Fruit fly (Drosophila melanogaster) whole organism, embryonic: ENCODE data around the gene Cand1.

ENCODE experiments used
- ATbp ChIP-seq: fragments of 200-800 bp; sonication (Bioruptor generic); optimal IDR thresholded peaks from 2 replicates; lab custom pipeline; 2017; ENCODE audit warnings: missing biosample characterization, mild to moderate bottlenecking, missing genetic modification characterization, missing genetic modification reagents
- Bgb ChIP-seq: fragments of 200-800 bp; sonication (Bioruptor generic); IDR thresholded peaks from 2 replicates; pipeline ENCODE4 v1.3.6; 2022; ENCODE audit warnings: missing biosample characterization, missing genetic modification characterization; ENCODE audit not compliant: partially characterized antibody
- CG10267 ChIP-seq: fragments of 200-800 bp; sonication (Bioruptor generic); optimal IDR thresholded peaks from 2 replicates; lab custom pipeline; 2018; ENCODE audit warnings: missing biosample characterization, mild to moderate bottlenecking, missing genetic modification characterization, moderate library complexity
- CG10979 ChIP-seq: fragments of 200-800 bp; sonication (Bioruptor generic); optimal IDR thresholded peaks from 2 replicates; lab custom pipeline; 2018; ENCODE audit warnings: missing biosample characterization, mild to moderate bottlenecking, missing genetic modification characterization, moderate library complexity
- CG11085 ChIP-seq: fragments of 200-800 bp; sonication (Bioruptor generic); IDR thresholded peaks from 2 replicates; pipeline ENCODE4 v1.3.6; 2022; ENCODE audit warnings: missing biosample characterization, missing genetic modification characterization
- CG12659 ChIP-seq: fragments of 200-800 bp; sonication (Bioruptor generic); optimal IDR thresholded peaks from 3 replicates; lab custom pipeline; 2017; ENCODE audit warnings: mild to moderate bottlenecking, missing biosample characterization, missing genetic modification reagents, missing genetic modification characterization
- CG13424 ChIP-seq: fragments of 200-800 bp; sonication (Bioruptor generic); optimal IDR thresholded peaks from 2 replicates; lab custom pipeline; 2019; ENCODE audit warnings: missing biosample characterization, mild to moderate bottlenecking, missing genetic modification characterization, moderate library complexity
- CG2120 ChIP-seq: fragments of 200-800 bp; sonication (Bioruptor generic); optimal IDR thresholded peaks from 3 replicates; lab custom pipeline; 2016; ENCODE audit warnings: missing biosample characterization, missing genetic modification characterization
- CG2712 ChIP-seq: fragments of 200-800 bp; optimal IDR thresholded peaks from 3 replicates; lab custom pipeline; 2019; ENCODE audit warnings: missing biosample characterization, mild to moderate bottlenecking, missing genetic modification characterization, moderate library complexity
- CG30403 ChIP-seq: fragments of 200-800 bp; sonication (Bioruptor generic); optimal IDR thresholded peaks from 3 replicates; lab custom pipeline; 2016; ENCODE audit warnings: missing biosample characterization, missing genetic modification characterization
- CG31441 ChIP-seq: fragments of 200-800 bp; sonication (Bioruptor generic); IDR thresholded peaks from 2 replicates; pipeline ENCODE4 v1.3.6; 2022; ENCODE audit warnings: missing biosample characterization, missing genetic modification characterization
- CG32532 ChIP-seq: fragments of 200-800 bp; sonication (Bioruptor generic); IDR thresholded peaks from 2 replicates; pipeline ENCODE4 v1.3.6; 2022; ENCODE audit warnings: missing biosample characterization, missing genetic modification characterization
- CG7839 ChIP-seq: fragments of 200-800 bp; sonication (Bioruptor generic); optimal IDR thresholded peaks from 3 replicates; lab custom pipeline; 2018; ENCODE audit warnings: missing biosample characterization, mild to moderate bottlenecking, missing genetic modification characterization, moderate library complexity
- Dek ChIP-seq: fragments of 200-800 bp; sonication (Bioruptor generic); optimal IDR thresholded peaks from 3 replicates; lab custom pipeline; 2019; ENCODE audit warnings: missing biosample characterization, mild to moderate bottlenecking, missing genetic modification characterization, moderate library complexity
- Doc3 ChIP-seq: fragments of 200-800 bp; sonication (Bioruptor generic); IDR thresholded peaks from 3 replicates; pipeline ENCODE4 v1.3.6; 2022; ENCODE audit warnings: missing biosample characterization, missing genetic modification characterization; ENCODE audit not compliant: partially characterized antibody
- Dp ChIP-seq: fragments of 200-800 bp; sonication (Bioruptor generic); optimal IDR thresholded peaks from 2 replicates; lab custom pipeline; 2018; ENCODE audit warnings: missing biosample characterization, mild to moderate bottlenecking, missing genetic modification characterization, moderate library complexity
- H15 ChIP-seq: fragments of 200-800 bp; sonication (Bioruptor generic); IDR thresholded peaks from 3 replicates; pipeline ENCODE4 v1.3.6; 2022; ENCODE audit warnings: missing biosample characterization, missing genetic modification characterization
- Hey ChIP-seq: fragments of 200-800 bp; sonication (Bioruptor generic); optimal IDR thresholded peaks from 3 replicates; lab custom pipeline; 2018; ENCODE audit warnings: missing biosample characterization, mild to moderate bottlenecking, missing genetic modification characterization
- Hr3 ChIP-seq: fragments of 200-800 bp; sonication (Bioruptor generic); optimal IDR thresholded peaks from 3 replicates; lab custom pipeline; 2016; ENCODE audit warnings: missing biosample characterization, missing genetic modification characterization
- Kr ChIP-seq: fragments of 200-800 bp; sonication (Bioruptor generic); optimal IDR thresholded peaks from 2 replicates; lab custom pipeline; 2017; ENCODE audit warnings: missing biosample characterization, mild to moderate bottlenecking, missing genetic modification characterization
- Lhr ChIP-seq: fragments of 200-800 bp; sonication (Bioruptor generic); optimal IDR thresholded peaks from 3 replicates; lab custom pipeline; 2017; ENCODE audit warnings: mild to moderate bottlenecking, missing biosample characterization, missing genetic modification reagents, missing genetic modification characterization
- MESR4 ChIP-seq: fragments of 200-800 bp; sonication (Bioruptor generic); optimal IDR thresholded peaks from 2 replicates; lab custom pipeline; 2018; ENCODE audit warnings: missing biosample characterization, mild to moderate bottlenecking, missing genetic modification characterization, moderate library complexity
- NFAT ChIP-seq: fragments of 200-800 bp; sonication (Bioruptor generic); IDR thresholded peaks from 2 replicates; pipeline ENCODE4 v1.3.6; 2022; ENCODE audit warnings: missing biosample characterization, missing genetic modification characterization
- Scr ChIP-seq: fragments of 200-800 bp; sonication (Bioruptor generic); IDR thresholded peaks from 2 replicates; pipeline ENCODE4 v1.3.6; 2022; ENCODE audit warnings: missing biosample characterization, missing genetic modification characterization; ENCODE audit not compliant: partially characterized antibody
- Sin3A ChIP-seq: fragments of >200 bp; optimal IDR thresholded peaks from 2 replicates; lab custom pipeline; 2018
- Sox100B ChIP-seq: fragments of 200-800 bp; sonication (Bioruptor generic); optimal IDR thresholded peaks from 3 replicates; lab custom pipeline; 2018; ENCODE audit warnings: missing biosample characterization, mild to moderate bottlenecking, missing genetic modification characterization
- Sry-β ChIP-seq: fragments of 200-800 bp; sonication (Bioruptor generic); optimal IDR thresholded peaks from 2 replicates; lab custom pipeline; 2018; ENCODE audit warnings: missing biosample characterization, mild to moderate bottlenecking, missing genetic modification characterization, moderate library complexity
- YL-1 ChIP-seq: fragments of 200-800 bp; sonication (Bioruptor generic); optimal IDR thresholded peaks from 3 replicates; lab custom pipeline; 2017; ENCODE audit warnings: missing biosample characterization, mild to moderate bottlenecking, missing genetic modification characterization
- btn ChIP-seq: fragments of 200-800 bp; sonication (Bioruptor generic); optimal IDR thresholded peaks from 2 replicates; lab custom pipeline; 2016; ENCODE audit warnings: missing biosample characterization, missing genetic modification characterization
- crol ChIP-seq: fragments of 200-800 bp; sonication (Bioruptor generic); IDR thresholded peaks from 2 replicates; pipeline ENCODE4 v1.3.6; 2022; ENCODE audit warnings: missing biosample characterization, missing genetic modification characterization
- crp ChIP-seq, 2 experiments: fragments of 200-800 bp; sonication (Bioruptor generic); optimal IDR thresholded peaks; 2 replicates in 1 of 2; 3 replicates in 1 of 2; lab custom pipeline; 2017; ENCODE audit warnings: missing biosample characterization in 2 of 2, missing genetic modification characterization in 2 of 2, mild to moderate bottlenecking in 1 of 2, moderate library complexity in 1 of 2
- disco-r ChIP-seq: fragments of 200-800 bp; sonication (Bioruptor generic); optimal IDR thresholded peaks from 2 replicates; lab custom pipeline; 2016; ENCODE audit warnings: missing biosample characterization, missing genetic modification characterization
- dpn ChIP-seq, 2 experiments: fragments of 200-800 bp; sonication (Bioruptor generic); optimal IDR thresholded peaks; 3 replicates each; lab custom pipeline; 2016; ENCODE audit warnings: missing biosample characterization in 2 of 2, missing genetic modification characterization in 2 of 2
- esg ChIP-seq: fragments of 200-800 bp; sonication (Bioruptor generic); conservative IDR thresholded peaks from 2 replicates; pipeline ENCODE4 v1.3.6; 2022; ENCODE audit warnings: missing biosample characterization, missing genetic modification characterization
- eve ChIP-seq, 2 experiments: fragments of >200 bp; optimal IDR thresholded peaks; 2 replicates each; lab custom pipeline; 2017; ENCODE audit warnings: missing biosample characterization in 2 of 2, missing genetic modification characterization in 2 of 2
- gfzf ChIP-seq: fragments of 200-800 bp; sonication (Bioruptor generic); optimal IDR thresholded peaks from 2 replicates; lab custom pipeline; 2016; ENCODE audit warnings: missing biosample characterization, mild to moderate bottlenecking, missing genetic modification characterization, moderate library complexity
- grau ChIP-seq: fragments of 200-800 bp; optimal IDR thresholded peaks from 3 replicates; lab custom pipeline; 2019; ENCODE audit warnings: missing biosample characterization, mild to moderate bottlenecking, missing genetic modification characterization, moderate library complexity
- hbn ChIP-seq: fragments of 200-800 bp; sonication (Bioruptor generic); IDR thresholded peaks from 2 replicates; pipeline ENCODE4 v1.3.6; 2022; ENCODE audit warnings: missing biosample characterization, missing genetic modification characterization; ENCODE audit not compliant: partially characterized antibody
- jigr1 ChIP-seq: fragments of 200-800 bp; sonication (Bioruptor generic); IDR thresholded peaks from 3 replicates; pipeline ENCODE4 v1.3.6; 2022; ENCODE audit warnings: missing biosample characterization, missing genetic modification characterization
- pzg ChIP-seq: fragments of 200-800 bp; sonication (Bioruptor generic); optimal IDR thresholded peaks from 3 replicates; lab custom pipeline; 2018; ENCODE audit warnings: missing biosample characterization, mild to moderate bottlenecking, missing genetic modification characterization, moderate library complexity
- ranshi ChIP-seq: fragments of 200-800 bp; sonication (Bioruptor generic); IDR thresholded peaks from 2 replicates; pipeline ENCODE4 v1.3.6; 2022; ENCODE audit warnings: missing biosample characterization, missing genetic modification characterization
- sd ChIP-seq: fragments of 200-800 bp; sonication (Bioruptor generic); optimal IDR thresholded peaks from 3 replicates; lab custom pipeline; 2018; ENCODE audit warnings: missing biosample characterization, mild to moderate bottlenecking, missing genetic modification characterization, moderate library complexity
- slbo ChIP-seq: fragments of 200-800 bp; sonication (Bioruptor generic); IDR thresholded peaks from 2 replicates; pipeline ENCODE4 v1.3.6; 2022; ENCODE audit warnings: missing biosample characterization, missing genetic modification characterization
- sug ChIP-seq: fragments of 200-800 bp; optimal IDR thresholded peaks from 2 replicates; lab custom pipeline; 2019; ENCODE audit warnings: missing biosample characterization, mild to moderate bottlenecking, missing genetic modification characterization, moderate library complexity
- tll ChIP-seq, 2 experiments: fragments of 200-800 bp in 1 of 2; fragments of >200 bp in 1 of 2; sonication (Bioruptor generic) in 1 of 2; optimal IDR thresholded peaks; 2 replicates each; lab custom pipeline; 2017 to 2019; ENCODE audit warnings: missing biosample characterization in 2 of 2, missing genetic modification characterization in 2 of 2, mild to moderate bottlenecking in 1 of 2, moderate library complexity in 1 of 2
- unpg ChIP-seq: fragments of 200-800 bp; sonication (Bioruptor generic); optimal IDR thresholded peaks from 3 replicates; lab custom pipeline; 2018; ENCODE audit warnings: missing biosample characterization, mild to moderate bottlenecking, missing genetic modification characterization, moderate library complexity
- zen2 ChIP-seq: fragments of 200-800 bp; sonication (Bioruptor generic); IDR thresholded peaks from 3 replicates; pipeline ENCODE4 v1.3.6; 2022; ENCODE audit warnings: missing biosample characterization, missing genetic modification characterization; ENCODE audit not compliant: partially characterized antibody

The Cand1 gene

DNA sequence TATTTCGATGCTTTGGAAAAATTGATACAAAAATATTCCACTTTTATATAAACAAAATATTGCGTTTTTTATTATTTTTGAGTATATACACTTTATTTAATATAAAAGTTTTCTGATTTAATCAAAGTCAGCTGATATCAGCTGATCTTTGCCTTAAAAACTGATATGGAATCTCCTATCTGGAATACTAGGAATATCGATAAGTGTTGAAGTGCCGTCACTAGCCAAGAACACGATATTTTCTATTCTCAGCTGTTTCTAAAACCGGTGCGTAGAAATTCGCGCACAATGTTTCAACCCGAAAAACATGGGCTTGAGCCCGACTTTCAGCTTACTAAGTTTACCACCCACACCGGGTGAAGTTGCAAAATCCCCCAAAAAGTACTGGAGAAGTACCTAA is 20.0 kb downstream of the Cand1 start, which contains the start of gene Sps2 (continued):
- TF ChIP-seq Hey (tag; lab: Kevin White, UChicago) (no peak), disco-r (GFP tag; lab: Kevin White, UChicago) (no peak), hbn (GFP tag; lab: Robert Waterston, UW) (peak; percentile 68; the same call in 1 of the 2 replicates), CG30403 (GFP tag; lab: Kevin White, UChicago) (no peak), crol (no peak), Kr (no peak), Lhr (GFP tag; lab: Kevin White, UChicago) (no peak), CG32532 (GFP tag; lab: Robert Waterston, UW) (peak; percentile 37; the same call in 1 of the 2 replicates), jigr1 (GFP tag; lab: Robert Waterston, UW) (no peak), pzg (GFP tag; lab: Kevin White, UChicago) (peak; percentile 54), CG10979 (tag; lab: Kevin White, UChicago) (peak; percentile 24), ATbp (no peak), NFAT (GFP tag; lab: Robert Waterston, UW) (no peak; the same call in 1 of the 2 replicates)
- TF ChIP-seq, all 482 proteins: peak for 88

DNA sequence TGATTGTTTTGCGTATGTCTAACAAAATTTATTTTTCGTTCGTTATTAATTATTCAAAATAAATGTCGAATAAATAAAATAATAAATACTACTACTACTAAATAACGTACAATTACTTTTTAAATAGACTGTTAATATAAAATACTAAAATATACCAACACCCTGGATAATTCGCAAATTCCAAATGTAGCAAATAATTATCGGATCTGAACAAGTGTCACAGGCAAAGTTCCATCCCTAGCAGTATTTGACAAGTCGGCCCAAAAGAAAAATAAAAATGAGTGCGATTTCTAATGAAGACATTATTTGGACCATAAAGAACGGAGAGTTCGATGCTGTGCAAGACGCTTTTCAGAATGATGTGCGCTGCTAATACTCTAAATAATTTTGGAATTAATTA is 21.1 kb downstream of the Cand1 start, which contains the start of gene CG31715:
Gene CG31715, plus strand, starts transcription at position 212 of the 400 bp plus-strand sequence.
- TF ChIP-seq Sry-β (GFP tag; lab: Kevin White, UChicago) (no peak), slbo (GFP tag; lab: Robert Waterston, UW) (peak; percentile 66), CG10267 (tag; lab: Kevin White, UChicago) (peak; percentile 14), Dek (tag; lab: Kevin White, UChicago) (peak; percentile 26), esg (GFP tag; lab: Robert Waterston, UW) (0 out of 2 replicates have a peak, but pooled peaks have one; percentile 11), sd (tag; lab: Kevin White, UChicago) (peak; percentile 87), eve (GFP tag; optimal IDR thresholded peaks at IDR 0.05; lab: Kevin White, UChicago) (no peak), Sin3A (lab: Kevin White, UChicago) (no peak), unpg (peak; percentile 40), tll (GFP tag; optimal IDR thresholded peaks at IDR 0.05; lab: Kevin White, UChicago) (no peak), CG31441 (GFP tag; lab: Robert Waterston, UW) (peak; percentile 16; the same call in 1 of the 2 replicates), CG13424 (tag; lab: Kevin White, UChicago) (peak; percentile 30), Bgb (peak; percentile 41; the same call in 1 of the 2 replicates), gfzf (GFP tag; lab: Kevin White, UChicago) (peak; percentile 34), YL-1 (GFP tag; lab: Kevin White, UChicago) (peak; percentile 21), grau (peak; percentile 38), Dp (GFP tag; lab: Kevin White, UChicago) (peak; percentile 12), CG12659 (GFP tag; lab: Kevin White, UChicago) (peak; percentile 23), CG2712 (tag; lab: Kevin White, UChicago) (peak; percentile 25), CG32532 (GFP tag; lab: Robert Waterston, UW) (peak; percentile 58; the same call in 1 of the 2 replicates), MESR4 (GFP tag; lab: Kevin White, UChicago) (peak; percentile 25), dpn (GFP tag; optimal IDR thresholded peaks at IDR 0.05; lab: Kevin White, UChicago) (peak in 1 of 2 experiments; percentile 41), Sox100B (GFP tag; lab: Kevin White, UChicago) (peak; percentile 18), Doc3 (GFP tag; lab: Robert Waterston, UW) (peak; percentile 38; the same call in 2 of the 3 replicates), H15 (GFP tag; lab: Robert Waterston, UW) (no peak), zen2 (GFP tag; lab: Robert Waterston, UW) (no peak), ranshi (GFP tag; lab: Robert Waterston, UW) (peak; percentile 53; the same call in 1 of the 2 replicates), CG7839 (tag; lab: Kevin White, UChicago) (peak; percentile 13), sug (tag; lab: Kevin White, UChicago) (peak; percentile 15), crp (GFP tag; optimal IDR thresholded peaks at IDR 0.05; lab: Kevin White, UChicago) (peak in 1 of 2 experiments; percentile 56), CG2120 (peak; percentile 23), btn (GFP tag; lab: Kevin White, UChicago) (no peak), hbn (GFP tag; lab: Robert Waterston, UW) (peak; percentile 42; the same call in 1 of the 2 replicates), CG11085 (GFP tag; lab: Robert Waterston, UW) (no peak), Hr3 (GFP tag; lab: Kevin White, UChicago) (peak; percentile 37), Scr (GFP tag; lab: Robert Waterston, UW) (peak; percentile 51)
